Fruit fly (Drosophila melanogaster) whole organism, prepupa: ENCODE measurements around the gene Prosbeta2.

Experiments
- Blimp-1 ChIP-seq: fragments of 200-800 bp; sonication (Bioruptor generic); optimal IDR thresholded peaks from 3 replicates; lab custom pipeline; 2017; ENCODE audit warnings: missing biosample characterization, missing genetic modification characterization, mild to moderate bottlenecking, moderate library complexity, missing genetic modification reagents
- CG10631 ChIP-seq: fragments of 200-800 bp; sonication (Bioruptor generic); optimal IDR thresholded peaks from 2 replicates; lab custom pipeline; 2016; ENCODE audit warnings: missing biosample characterization, missing genetic modification characterization
- CG10669 ChIP-seq: fragments of 200-800 bp; sonication (Bioruptor generic); optimal IDR thresholded peaks from 3 replicates; lab custom pipeline; 2018; ENCODE audit warnings: missing biosample characterization, mild to moderate bottlenecking, missing genetic modification characterization, moderate library complexity
- CG11294 ChIP-seq: fragments of 200-800 bp; sonication (Bioruptor generic); IDR thresholded peaks from 2 replicates; pipeline ENCODE4 v1.3.6; 2022; ENCODE audit warnings: missing biosample characterization, missing genetic modification characterization
- CG11902 ChIP-seq: fragments of 200-800 bp; sonication (Bioruptor generic); optimal IDR thresholded peaks from 3 replicates; lab custom pipeline; 2016; ENCODE audit warnings: missing biosample characterization, missing genetic modification characterization
- CG15336 ChIP-seq: fragments of 200-800 bp; sonication (Bioruptor generic); IDR thresholded peaks from 2 replicates; pipeline ENCODE4 v1.3.6; 2022; ENCODE audit warnings: missing biosample characterization, missing genetic modification characterization
- CG1621 ChIP-seq: fragments of 200-800 bp; sonication (Bioruptor generic); optimal IDR thresholded peaks from 3 replicates; lab custom pipeline; 2018; ENCODE audit warnings: missing biosample characterization, mild to moderate bottlenecking, missing genetic modification characterization
- CG3032 ChIP-seq: fragments of 200-800 bp; optimal IDR thresholded peaks from 2 replicates; lab custom pipeline; 2019; ENCODE audit warnings: missing biosample characterization, mild to moderate bottlenecking, missing genetic modification characterization, moderate library complexity
- CG32006 ChIP-seq: fragments of 200-800 bp; sonication (Bioruptor generic); optimal IDR thresholded peaks from 3 replicates; lab custom pipeline; 2017; ENCODE audit warnings: missing biosample characterization, mild to moderate bottlenecking, missing genetic modification characterization
- CG34406 ChIP-seq: fragments of 200-800 bp; sonication (Bioruptor generic); optimal IDR thresholded peaks from 3 replicates; lab custom pipeline; 2016; ENCODE audit warnings: missing biosample characterization, missing genetic modification characterization
- CG3919 ChIP-seq: fragments of 200-800 bp; sonication (Bioruptor generic); optimal IDR thresholded peaks from 3 replicates; lab custom pipeline; 2016; ENCODE audit warnings: missing biosample characterization, missing genetic modification characterization
- CG4318 ChIP-seq: fragments of 200-800 bp; sonication (Bioruptor generic); optimal IDR thresholded peaks from 3 replicates; lab custom pipeline; 2017; ENCODE audit warnings: missing biosample characterization, mild to moderate bottlenecking, missing genetic modification characterization
- CG6163 ChIP-seq: fragments of 200-800 bp; sonication (Bioruptor generic); IDR thresholded peaks from 3 replicates; pipeline ENCODE4 v1.3.6; 2022; ENCODE audit warnings: missing biosample characterization, missing genetic modification characterization
- CG6276 ChIP-seq: fragments of 200-800 bp; sonication (Bioruptor generic); optimal IDR thresholded peaks from 2 replicates; lab custom pipeline; 2017; ENCODE audit warnings: missing biosample characterization, mild to moderate bottlenecking, missing genetic modification characterization
- CG6808 ChIP-seq: fragments of 200-800 bp; sonication (Bioruptor generic); optimal IDR thresholded peaks from 3 replicates; lab custom pipeline; 2017; ENCODE audit warnings: missing biosample characterization, missing genetic modification characterization, mild to moderate bottlenecking, moderate library complexity, missing genetic modification reagents
- CG6854 ChIP-seq: fragments of 200-800 bp; sonication (Bioruptor generic); optimal IDR thresholded peaks from 2 replicates; lab custom pipeline; 2017; ENCODE audit warnings: missing biosample characterization, mild to moderate bottlenecking, missing genetic modification characterization
- CG7368 ChIP-seq: fragments of 200-800 bp; sonication (Bioruptor generic); optimal IDR thresholded peaks from 3 replicates; lab custom pipeline; 2016; ENCODE audit warnings: missing biosample characterization, missing genetic modification characterization
- CG8119 ChIP-seq: fragments of 200-800 bp; sonication (Bioruptor generic); IDR thresholded peaks from 3 replicates; pipeline ENCODE4 v1.3.6; 2022; ENCODE audit warnings: missing biosample characterization, missing genetic modification characterization
- CG8319 ChIP-seq: fragments of 200-800 bp; sonication (Bioruptor generic); optimal IDR thresholded peaks from 3 replicates; lab custom pipeline; 2016; ENCODE audit warnings: missing biosample characterization, missing genetic modification characterization
- CG9139 ChIP-seq: fragments of 200-800 bp; sonication (Bioruptor generic); optimal IDR thresholded peaks from 3 replicates; lab custom pipeline; 2017; ENCODE audit warnings: missing biosample characterization, mild to moderate bottlenecking, missing genetic modification characterization
- Eip78C ChIP-seq: fragments of 200-800 bp; sonication (Bioruptor generic); peaks from one replicate; lab custom pipeline; 2016; ENCODE audit warnings: missing biosample characterization, missing genetic modification characterization
- Eip93F ChIP-seq: fragments of 200-800 bp; sonication (Bioruptor generic); optimal IDR thresholded peaks from 2 replicates; lab custom pipeline; 2016; ENCODE audit warnings: missing biosample characterization, mild to moderate bottlenecking, missing genetic modification characterization
- Ets21C ChIP-seq: fragments of 200-800 bp; sonication (Bioruptor generic); optimal IDR thresholded peaks from 3 replicates; lab custom pipeline; 2016; ENCODE audit warnings: missing biosample characterization, missing genetic modification characterization
- Ets96B ChIP-seq: fragments of 200-800 bp; optimal IDR thresholded peaks from 2 replicates; lab custom pipeline; 2019; ENCODE audit warnings: missing biosample characterization, mild to moderate bottlenecking, missing genetic modification characterization, moderate library complexity
- Gug ChIP-seq: fragments of 200-800 bp; sonication (Bioruptor generic); IDR thresholded peaks from 2 replicates; pipeline ENCODE4 v1.3.6; 2022; ENCODE audit warnings: missing biosample characterization, missing genetic modification characterization
- Hr38 ChIP-seq: sonication (Bioruptor generic); optimal IDR thresholded peaks from 2 replicates; lab custom pipeline; 2016; ENCODE audit warnings: missing biosample characterization, missing genetic modification characterization
- Hr4 ChIP-seq: fragments of 200-800 bp; sonication (Bioruptor generic); optimal IDR thresholded peaks from 3 replicates; lab custom pipeline; 2016; ENCODE audit warnings: missing biosample characterization, missing genetic modification characterization
- Lpt ChIP-seq: fragments of 200-800 bp; sonication (Bioruptor generic); optimal IDR thresholded peaks from 3 replicates; lab custom pipeline; 2016; ENCODE audit warnings: missing biosample characterization, missing genetic modification characterization
- Met ChIP-seq: fragments of 200-800 bp; sonication (Bioruptor generic); optimal IDR thresholded peaks from 3 replicates; lab custom pipeline; 2016; ENCODE audit warnings: missing biosample characterization, missing genetic modification characterization
- Smox ChIP-seq: fragments of 200-800 bp; sonication (Bioruptor generic); optimal IDR thresholded peaks from 3 replicates; lab custom pipeline; 2016; ENCODE audit warnings: missing biosample characterization, missing genetic modification characterization
- Sox102F ChIP-seq: fragments of 200-800 bp; sonication (Bioruptor generic); optimal IDR thresholded peaks from 2 replicates; lab custom pipeline; 2016; ENCODE audit warnings: missing biosample characterization, mild to moderate bottlenecking, missing genetic modification characterization
- Sox14 ChIP-seq: fragments of 200-800 bp; sonication (Bioruptor generic); optimal IDR thresholded peaks from 3 replicates; lab custom pipeline; 2016; ENCODE audit warnings: missing biosample characterization, missing genetic modification characterization
- Sox15 ChIP-seq: fragments of 200-800 bp; sonication (Bioruptor generic); optimal IDR thresholded peaks from 3 replicates; lab custom pipeline; 2016; ENCODE audit warnings: missing biosample characterization, missing genetic modification characterization
- achi ChIP-seq: fragments of 200-800 bp; sonication (Bioruptor generic); optimal IDR thresholded peaks from 3 replicates; lab custom pipeline; 2016; ENCODE audit warnings: missing biosample characterization, missing genetic modification characterization
- cyc ChIP-seq: fragments of 200-800 bp; sonication (Bioruptor generic); optimal IDR thresholded peaks from 3 replicates; lab custom pipeline; 2016; ENCODE audit warnings: missing biosample characterization, missing genetic modification characterization
- dac ChIP-seq: fragments of 200-800 bp; sonication (Bioruptor generic); optimal IDR thresholded peaks from 2 replicates; lab custom pipeline; 2017; ENCODE audit warnings: missing biosample characterization, mild to moderate bottlenecking, missing genetic modification characterization
- dsx ChIP-seq: fragments of 200-800 bp; optimal IDR thresholded peaks from 3 replicates; lab custom pipeline; 2019; ENCODE audit warnings: missing biosample characterization, mild to moderate bottlenecking, missing genetic modification characterization, moderate library complexity; ENCODE audit not compliant: poor library complexity, severe bottlenecking
- eg ChIP-seq: fragments of 200-800 bp; sonication (Bioruptor generic); IDR thresholded peaks from 3 replicates; pipeline ENCODE4 v1.3.6; 2022; ENCODE audit warnings: missing biosample characterization, missing genetic modification characterization
- fd59A ChIP-seq: fragments of 200-800 bp; sonication (Bioruptor generic); optimal IDR thresholded peaks from 2 replicates; lab custom pipeline; 2017; ENCODE audit warnings: missing biosample characterization, mild to moderate bottlenecking, missing genetic modification characterization, missing genetic modification reagents
- fd85E ChIP-seq: fragments of 200-800 bp; sonication (Bioruptor generic); optimal IDR thresholded peaks from 3 replicates; lab custom pipeline; 2016; ENCODE audit warnings: missing biosample characterization, missing genetic modification characterization
- fkh ChIP-seq: fragments of 200-800 bp; sonication (Bioruptor generic); optimal IDR thresholded peaks from 3 replicates; lab custom pipeline; 2017; ENCODE audit warnings: missing biosample characterization, mild to moderate bottlenecking, missing genetic modification characterization, moderate library complexity
- lz ChIP-seq: fragments of 200-800 bp; sonication (Bioruptor generic); optimal IDR thresholded peaks from 3 replicates; lab custom pipeline; 2016; ENCODE audit warnings: missing biosample characterization, missing genetic modification characterization
- salr ChIP-seq, 2 experiments: fragments of 200-800 bp; sonication (Bioruptor generic); optimal IDR thresholded peaks; 3 replicates each; lab custom pipeline; 2016 to 2018; ENCODE audit warnings: missing biosample characterization in 2 of 2, missing genetic modification characterization in 2 of 2, mild to moderate bottlenecking in 1 of 2
- spab ChIP-seq: fragments of 200-800 bp; sonication (Bioruptor generic); optimal IDR thresholded peaks from 2 replicates; lab custom pipeline; 2017; ENCODE audit warnings: missing biosample characterization, mild to moderate bottlenecking, missing genetic modification characterization, missing genetic modification reagents
- ss ChIP-seq, 2 experiments: fragments of 200-800 bp; sonication (Bioruptor generic); optimal IDR thresholded peaks; 2 replicates in 1 of 2; 3 replicates in 1 of 2; lab custom pipeline; 2017 to 2018; ENCODE audit warnings: mild to moderate bottlenecking in 2 of 2, missing biosample characterization in 2 of 2, missing genetic modification characterization in 2 of 2, moderate library complexity in 1 of 2
- svp ChIP-seq: fragments of 200-800 bp; sonication (Bioruptor generic); peaks from one replicate; lab custom pipeline; 2016; ENCODE audit warnings: missing biosample characterization, missing genetic modification characterization
- vri ChIP-seq: fragments of 200-800 bp; sonication (Bioruptor generic); optimal IDR thresholded peaks from 3 replicates; lab custom pipeline; 2016; ENCODE audit warnings: missing biosample characterization, mild to moderate bottlenecking, missing genetic modification characterization

Gene Prosbeta2

DNA sequence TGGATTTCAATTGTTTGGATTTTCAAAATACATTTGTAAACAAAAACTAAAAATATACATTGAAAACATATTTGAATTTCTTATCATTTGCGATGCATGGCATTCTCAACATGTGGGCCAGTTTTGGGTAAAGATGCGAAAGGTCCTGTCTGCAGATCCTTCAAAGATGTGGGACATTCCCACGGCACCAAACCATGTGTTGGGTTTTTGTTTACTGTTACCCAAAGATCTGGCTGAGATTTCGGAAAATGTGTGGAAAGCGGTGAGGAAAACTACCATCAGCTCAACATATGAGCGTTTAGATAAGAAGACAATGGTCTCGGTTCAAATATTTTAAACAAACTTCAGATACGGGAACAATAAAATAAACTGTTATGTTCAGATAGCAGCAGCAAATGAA lies 23.7 kb upstream of the Prosbeta2 start:
- TF ChIP-seq Smox (no peak), eg (no peak), svp (GFP tag; lab: Kevin White, UChicago) (peak; percentile 35), CG3919 (GFP tag; lab: Kevin White, UChicago) (no peak), fkh (peak; percentile 29), CG10669 (GFP tag; lab: Kevin White, UChicago) (no peak), Ets96B (tag; lab: Kevin White, UChicago) (no peak), ss (GFP tag; optimal IDR thresholded peaks at IDR 0.05; lab: Kevin White, UChicago) (no peak), achi (no peak), CG3032 (tag; lab: Kevin White, UChicago) (no peak), CG8119 (GFP tag; lab: Robert Waterston, UW) (no peak), salr (GFP tag; optimal IDR thresholded peaks at IDR 0.05; lab: Kevin White, UChicago) (no peak)
- TF ChIP-seq, all 60 proteins: peak for 2

DNA sequence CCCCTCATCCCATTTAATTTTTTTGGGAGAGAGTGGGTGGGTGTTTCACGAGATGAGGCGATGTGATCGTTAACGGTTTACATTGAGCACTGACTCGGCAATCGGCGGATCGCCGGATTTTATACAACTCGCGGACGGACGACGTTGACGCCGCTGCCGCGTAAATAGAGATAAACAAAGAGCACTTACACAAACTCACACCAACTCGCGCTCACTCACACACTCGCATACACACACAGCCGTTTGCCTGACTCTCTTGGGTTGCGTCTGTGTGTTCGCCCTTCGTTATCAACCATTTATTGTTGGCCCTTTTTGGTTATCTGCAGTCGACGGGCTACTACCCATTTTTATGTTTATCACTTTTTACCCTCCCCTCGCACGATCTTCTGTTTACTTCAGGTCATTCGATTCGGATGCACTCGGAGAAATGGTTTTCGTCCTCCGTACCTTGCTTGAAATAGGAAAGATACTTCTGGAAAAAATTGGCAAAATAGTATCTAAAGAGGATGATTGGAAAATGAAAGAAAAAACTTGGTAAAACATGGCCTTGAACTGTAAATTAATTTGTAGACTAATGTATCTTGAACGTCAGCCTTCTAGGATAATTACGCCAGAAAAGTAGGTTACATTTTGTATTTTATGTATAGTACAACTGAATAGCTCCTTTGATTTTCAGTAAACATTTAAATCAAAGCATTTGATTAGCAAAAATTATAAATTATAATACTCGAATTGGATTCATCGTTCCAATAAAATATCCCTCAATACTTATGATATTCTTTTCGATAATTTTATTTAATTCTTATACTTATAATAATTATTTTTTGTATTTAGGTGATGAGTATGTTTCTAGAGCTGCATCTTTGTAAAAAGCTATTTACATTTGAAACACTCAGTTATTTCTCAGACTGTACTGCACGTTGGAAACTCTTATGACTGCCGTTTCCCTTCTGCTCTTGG lies 21.9 kb upstream of the Prosbeta2 start:
- peak; percentile 59 for TF ChIP-seq spab (GFP tag; lab: Kevin White, UChicago)
- TF ChIP-seq CG10669 (GFP tag; lab: Kevin White, UChicago) = peak; percentile 34
- peak; percentile 22 for TF ChIP-seq CG3919 (GFP tag; lab: Kevin White, UChicago)
- TF ChIP-seq Sox15 (GFP tag; lab: Kevin White, UChicago) = peak; percentile 72
- TF ChIP-seq Met (GFP tag; lab: Kevin White, UChicago) = peak; percentile 60
- TF ChIP-seq ss (GFP tag; optimal IDR thresholded peaks at IDR 0.05; lab: Kevin White, UChicago) = peak; percentile 2 to 65
- peak; percentile 10 for TF ChIP-seq dsx (GFP tag; lab: Kevin White, UChicago)
- TF ChIP-seq CG10631 (GFP tag; lab: Kevin White, UChicago) = peak; percentile 53
- TF ChIP-seq Gug (GFP tag; lab: Robert Waterston, UW) = no peak
- peak; percentile 7 for TF ChIP-seq Blimp-1 (GFP tag; lab: Kevin White, UChicago)
- TF ChIP-seq Lpt = no peak
- peak; percentile 10 for TF ChIP-seq CG11902 (GFP tag; lab: Kevin White, UChicago)
- TF ChIP-seq svp (GFP tag; lab: Kevin White, UChicago) = peak; percentile 91
- no peak for TF ChIP-seq CG6276 (GFP tag; lab: Kevin White, UChicago)
- no peak for TF ChIP-seq Hr4 (GFP tag; lab: Kevin White, UChicago)
- no peak for TF ChIP-seq fd85E (GFP tag; lab: Kevin White, UChicago)
- TF ChIP-seq achi = peak; percentile 46
- TF ChIP-seq fkh = peak; percentile 92
- TF ChIP-seq CG15336 (GFP tag; lab: Robert Waterston, UW) = no peak
- peak; percentile 61 for TF ChIP-seq CG32006 (GFP tag; lab: Kevin White, UChicago)
- TF ChIP-seq CG6808 (GFP tag; lab: Kevin White, UChicago) = peak; percentile 63
- peak; percentile 58 for TF ChIP-seq CG1621
- TF ChIP-seq Eip78C (GFP tag; lab: Kevin White, UChicago) = peak; percentile 92
- TF ChIP-seq Hr38 (GFP tag; lab: Kevin White, UChicago) = no peak
- peak; percentile 51 for TF ChIP-seq Sox102F (GFP tag; lab: Kevin White, UChicago)
- no peak for TF ChIP-seq CG11294 (GFP tag; lab: Robert Waterston, UW)
- TF ChIP-seq CG6854 (GFP tag; lab: Kevin White, UChicago) = no peak
- TF ChIP-seq fd59A (GFP tag; lab: Kevin White, UChicago) = peak; percentile 49
- TF ChIP-seq lz (GFP tag; lab: Kevin White, UChicago) = peak; percentile 28
- peak; percentile 49 for TF ChIP-seq Sox14 (GFP tag; lab: Kevin White, UChicago)
- TF ChIP-seq Eip93F (GFP tag; lab: Kevin White, UChicago) = no peak
- no peak for TF ChIP-seq vri (GFP tag; lab: Kevin White, UChicago)
- TF ChIP-seq eg = no peak; the same call in 2 of the 3 replicates
- TF ChIP-seq CG6163 (GFP tag; lab: Robert Waterston, UW) = peak; percentile 52
- no peak for TF ChIP-seq CG4318 (GFP tag; lab: Kevin White, UChicago)
- peak; percentile 57 for TF ChIP-seq CG34406
- peak; percentile 42 for TF ChIP-seq cyc
- TF ChIP-seq CG7368 (GFP tag; lab: Kevin White, UChicago) = no peak
- no peak for TF ChIP-seq dac (GFP tag; lab: Kevin White, UChicago)
- TF ChIP-seq CG9139 (GFP tag; lab: Kevin White, UChicago) = no peak
- TF ChIP-seq CG8319 (GFP tag; lab: Kevin White, UChicago) = peak; percentile 5
- TF ChIP-seq Ets21C = peak; percentile 37
